Fruit fly (Drosophila melanogaster) S2 (cell line): ENCODE results near the gene Dh44.

ENCODE experiments used
- CG8478 ChIP-seq: fragments of >200 bp; optimal IDR thresholded peaks from 2 replicates; lab custom pipeline; 2018
- CTCF ChIP-seq, 2 experiments: fragments of >200 bp; optimal IDR thresholded peaks; 2 replicates each; lab custom pipeline; 2018

DNA sequence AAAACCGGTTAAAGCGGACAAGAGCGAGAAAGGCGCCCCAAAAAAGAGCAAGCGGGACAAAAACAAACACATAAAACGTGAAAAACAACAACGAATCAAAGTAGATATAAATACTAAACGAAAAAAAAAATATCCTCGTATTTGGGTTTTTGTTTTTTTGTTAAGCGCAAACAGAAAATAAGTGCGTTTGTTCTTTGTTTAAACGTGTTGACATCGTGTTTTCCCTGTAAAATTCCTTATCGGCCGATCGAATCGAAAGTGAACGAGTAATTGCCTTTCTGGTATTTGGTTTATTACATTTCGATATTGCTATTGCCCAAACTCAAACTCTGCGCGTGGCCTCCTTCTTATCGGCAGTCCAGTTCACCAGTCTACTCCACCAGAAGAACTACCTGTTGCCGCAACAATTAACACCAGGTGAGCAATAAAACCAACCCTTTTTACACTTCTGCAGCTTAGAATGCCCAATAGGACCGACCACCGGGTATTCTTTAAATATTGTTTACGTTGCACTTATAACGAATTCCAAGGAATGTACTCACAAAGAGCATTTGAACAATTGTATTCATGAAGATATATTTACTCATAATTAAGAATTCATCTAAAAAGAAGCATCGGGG lies 46.1 kb upstream of the Dh44 start:
- TF ChIP-seq CG8478 (lab: Kevin White, UChicago) (no peak), CTCF (optimal IDR thresholded peaks at IDR 0.05; lab: Kevin White, UChicago) (no peak)
